Worm (Caenorhabditis elegans): ENCODE data around the gene Y17D7B.3.

- TF ChIP-seq nhr-11 (tag; optimal IDR thresholded peaks at IDR 0.05) = no peak
- TF ChIP-seq ztf-4 (tag; optimal IDR thresholded peaks at IDR 0.05) = no peak
- TF ChIP-seq R02D3.7 (tag; optimal IDR thresholded peaks at IDR 0.05) = no peak
- TF ChIP-seq snpc-4 (tag; optimal IDR thresholded peaks at IDR 0.05) = no peak
- no peak for TF ChIP-seq ztf-11 (tag; optimal IDR thresholded peaks at IDR 0.05)
- no peak for TF ChIP-seq peb-1 (tag; optimal IDR thresholded peaks at IDR 0.05)
- no peak for TF ChIP-seq egl-27 (tag; optimal IDR thresholded peaks at IDR 0.05)
- no peak for TF ChIP-seq lsy-2 (tag; optimal IDR thresholded peaks at IDR 0.05)
Observed at ce11 chrV:18782747-18783146, 3.8 kb downstream of the Y17D7B.3 start.

Data from whole organism, L2 larva.